Worm (Caenorhabditis elegans) whole organism, L4 larva: ENCODE measurements around the gene Y38C1AA.7.

Experiments
- Y48G9A.11 ChIP-seq: fragments of 200-800 bp; sonication (Bioruptor generic); IDR thresholded peaks from 2 replicates; pipeline ENCODE4 v1.3.6; 2022; ENCODE audit warnings: missing genetic modification reagents, missing genetic modification characterization, missing compliant biosample characterization
- cey-2 ChIP-seq: sonication (generic microtip); optimal IDR thresholded peaks from 3 replicates; lab custom pipeline; 2017; ENCODE audit warnings: missing genetic modification characterization, mild to moderate bottlenecking, missing compliant biosample characterization, antibody characterized with exemption, borderline replicate concordance; ENCODE audit not compliant: insufficient read depth
- daf-16 ChIP-seq, 3 experiments: sonication (generic microtip); optimal IDR thresholded peaks; 2 replicates each; lab custom pipeline; 2016 to 2017; ENCODE audit warnings: missing genetic modification characterization in 3 of 3, missing genetic modification reagents in 3 of 3, mild to moderate bottlenecking in 2 of 3, missing compliant biosample characterization in 2 of 3, missing biosample characterization in 1 of 3, moderate library complexity in 1 of 3
- hlh-30 ChIP-seq: sonication (generic microtip); optimal IDR thresholded peaks from 2 replicates; lab custom pipeline; 2017; ENCODE audit warnings: antibody characterized with exemption, mild to moderate bottlenecking, missing genetic modification characterization, missing compliant biosample characterization; ENCODE audit not compliant: insufficient read depth
- nhr-76 ChIP-seq: fragments of 150-350 bp; optimal IDR thresholded peaks from 2 replicates; lab custom pipeline; 2014; ENCODE audit warnings: missing biosample characterization, missing genetic modification characterization
- nhr-77 ChIP-seq: fragments of 150-350 bp; optimal IDR thresholded peaks from 2 replicates; lab custom pipeline; 2014; ENCODE audit warnings: missing biosample characterization, missing genetic modification characterization
- zag-1 ChIP-seq: fragments of 150-350 bp; optimal IDR thresholded peaks from 2 replicates; lab custom pipeline; 2014; ENCODE audit warnings: missing biosample characterization, missing genetic modification characterization

- no peak for TF ChIP-seq Y48G9A.11 (GFP tag; lab: Robert Waterston, UW)
- TF ChIP-seq nhr-77: no peak
- no peak for TF ChIP-seq cey-2 (tag; lab: Kevin White, UChicago)
- no peak for TF ChIP-seq zag-1
- TF ChIP-seq nhr-76 (tag; lab: Kevin White, UChicago): no peak
- no peak for TF ChIP-seq hlh-30
- no peak for TF ChIP-seq daf-16 (GFP tag; optimal IDR thresholded peaks at IDR 0.05; lab: Kevin White, UChicago)
- no peak for TF ChIP-seq daf-16 (tag; optimal IDR thresholded peaks at IDR 0.05; lab: Kevin White, UChicago)
These were observed 49.1 kb downstream of the Y38C1AA.7 start, which contains the start of gene Y38C1AA.1 for ce11 chrIV:207885-208284.
